Fruit fly (Drosophila melanogaster) whole organism, prepupa: ENCODE data around the gene bnb.

Experiments used
- Blimp-1 ChIP-seq: fragments of 200-800 bp; sonication (Bioruptor generic); optimal IDR thresholded peaks from 3 replicates; lab custom pipeline; 2017; ENCODE audit warnings: missing biosample characterization, missing genetic modification characterization, mild to moderate bottlenecking, moderate library complexity, missing genetic modification reagents
- CG10669 ChIP-seq: fragments of 200-800 bp; sonication (Bioruptor generic); optimal IDR thresholded peaks from 3 replicates; lab custom pipeline; 2018; ENCODE audit warnings: missing biosample characterization, mild to moderate bottlenecking, missing genetic modification characterization, moderate library complexity
- CG11294 ChIP-seq: fragments of 200-800 bp; sonication (Bioruptor generic); IDR thresholded peaks from 2 replicates; pipeline ENCODE4 v1.3.6; 2022; ENCODE audit warnings: missing biosample characterization, missing genetic modification characterization
- CG11762 ChIP-seq: fragments of 200-800 bp; sonication (Bioruptor generic); optimal IDR thresholded peaks from 3 replicates; lab custom pipeline; 2016; ENCODE audit warnings: missing biosample characterization, missing genetic modification characterization; ENCODE audit not compliant: insufficient read depth
- CG11902 ChIP-seq: fragments of 200-800 bp; sonication (Bioruptor generic); optimal IDR thresholded peaks from 3 replicates; lab custom pipeline; 2016; ENCODE audit warnings: missing biosample characterization, missing genetic modification characterization
- CG1621 ChIP-seq: fragments of 200-800 bp; sonication (Bioruptor generic); optimal IDR thresholded peaks from 3 replicates; lab custom pipeline; 2018; ENCODE audit warnings: missing biosample characterization, mild to moderate bottlenecking, missing genetic modification characterization
- CG3032 ChIP-seq: fragments of 200-800 bp; optimal IDR thresholded peaks from 2 replicates; lab custom pipeline; 2019; ENCODE audit warnings: missing biosample characterization, mild to moderate bottlenecking, missing genetic modification characterization, moderate library complexity
- CG31627 ChIP-seq: fragments of 200-800 bp; sonication (Bioruptor generic); optimal IDR thresholded peaks from 3 replicates; lab custom pipeline; 2016; ENCODE audit warnings: missing biosample characterization, missing genetic modification characterization
- CG32006 ChIP-seq: fragments of 200-800 bp; sonication (Bioruptor generic); optimal IDR thresholded peaks from 3 replicates; lab custom pipeline; 2017; ENCODE audit warnings: missing biosample characterization, mild to moderate bottlenecking, missing genetic modification characterization
- CG34406 ChIP-seq: fragments of 200-800 bp; sonication (Bioruptor generic); optimal IDR thresholded peaks from 3 replicates; lab custom pipeline; 2016; ENCODE audit warnings: missing biosample characterization, missing genetic modification characterization
- CG3919 ChIP-seq: fragments of 200-800 bp; sonication (Bioruptor generic); optimal IDR thresholded peaks from 3 replicates; lab custom pipeline; 2016; ENCODE audit warnings: missing biosample characterization, missing genetic modification characterization
- CG4318 ChIP-seq: fragments of 200-800 bp; sonication (Bioruptor generic); optimal IDR thresholded peaks from 3 replicates; lab custom pipeline; 2017; ENCODE audit warnings: missing biosample characterization, mild to moderate bottlenecking, missing genetic modification characterization
- CG6276 ChIP-seq: fragments of 200-800 bp; sonication (Bioruptor generic); optimal IDR thresholded peaks from 2 replicates; lab custom pipeline; 2017; ENCODE audit warnings: missing biosample characterization, mild to moderate bottlenecking, missing genetic modification characterization
- CG6792 ChIP-seq: fragments of 200-800 bp; sonication (Bioruptor generic); optimal IDR thresholded peaks from 3 replicates; lab custom pipeline; 2016; ENCODE audit warnings: missing biosample characterization, missing genetic modification characterization
- CG6808 ChIP-seq: fragments of 200-800 bp; sonication (Bioruptor generic); optimal IDR thresholded peaks from 3 replicates; lab custom pipeline; 2017; ENCODE audit warnings: missing biosample characterization, missing genetic modification characterization, mild to moderate bottlenecking, moderate library complexity, missing genetic modification reagents
- CG6854 ChIP-seq: fragments of 200-800 bp; sonication (Bioruptor generic); optimal IDR thresholded peaks from 2 replicates; lab custom pipeline; 2017; ENCODE audit warnings: missing biosample characterization, mild to moderate bottlenecking, missing genetic modification characterization
- CG7368 ChIP-seq: fragments of 200-800 bp; sonication (Bioruptor generic); optimal IDR thresholded peaks from 3 replicates; lab custom pipeline; 2016; ENCODE audit warnings: missing biosample characterization, missing genetic modification characterization
- CG8119 ChIP-seq: fragments of 200-800 bp; sonication (Bioruptor generic); IDR thresholded peaks from 3 replicates; pipeline ENCODE4 v1.3.6; 2022; ENCODE audit warnings: missing biosample characterization, missing genetic modification characterization
- CG8632 ChIP-seq: fragments of 200-800 bp; sonication (Bioruptor generic); optimal IDR thresholded peaks from 3 replicates; lab custom pipeline; 2016; ENCODE audit warnings: missing biosample characterization, missing genetic modification characterization
- CG9139 ChIP-seq: fragments of 200-800 bp; sonication (Bioruptor generic); optimal IDR thresholded peaks from 3 replicates; lab custom pipeline; 2017; ENCODE audit warnings: missing biosample characterization, mild to moderate bottlenecking, missing genetic modification characterization
- Eip75B ChIP-seq: fragments of 200-800 bp; sonication (Bioruptor generic); optimal IDR thresholded peaks from 3 replicates; lab custom pipeline; 2016; ENCODE audit warnings: missing biosample characterization, missing genetic modification characterization
- Eip78C ChIP-seq: fragments of 200-800 bp; sonication (Bioruptor generic); peaks from one replicate; lab custom pipeline; 2016; ENCODE audit warnings: missing biosample characterization, missing genetic modification characterization
- Eip93F ChIP-seq: fragments of 200-800 bp; sonication (Bioruptor generic); optimal IDR thresholded peaks from 2 replicates; lab custom pipeline; 2016; ENCODE audit warnings: missing biosample characterization, mild to moderate bottlenecking, missing genetic modification characterization
- Ets96B ChIP-seq: fragments of 200-800 bp; optimal IDR thresholded peaks from 2 replicates; lab custom pipeline; 2019; ENCODE audit warnings: missing biosample characterization, mild to moderate bottlenecking, missing genetic modification characterization, moderate library complexity
- Gug ChIP-seq: fragments of 200-800 bp; sonication (Bioruptor generic); IDR thresholded peaks from 2 replicates; pipeline ENCODE4 v1.3.6; 2022; ENCODE audit warnings: missing biosample characterization, missing genetic modification characterization
- Hr39 ChIP-seq: fragments of 200-800 bp; sonication (Bioruptor generic); optimal IDR thresholded peaks from 2 replicates; lab custom pipeline; 2016; ENCODE audit warnings: missing biosample characterization, missing genetic modification characterization
- Hr4 ChIP-seq: fragments of 200-800 bp; sonication (Bioruptor generic); optimal IDR thresholded peaks from 3 replicates; lab custom pipeline; 2016; ENCODE audit warnings: missing biosample characterization, missing genetic modification characterization
- Met ChIP-seq: fragments of 200-800 bp; sonication (Bioruptor generic); optimal IDR thresholded peaks from 3 replicates; lab custom pipeline; 2016; ENCODE audit warnings: missing biosample characterization, missing genetic modification characterization
- OdsH ChIP-seq: fragments of 200-800 bp; sonication (Bioruptor generic); optimal IDR thresholded peaks from 3 replicates; lab custom pipeline; 2016; ENCODE audit warnings: missing biosample characterization, missing genetic modification characterization
- Smox ChIP-seq: fragments of 200-800 bp; sonication (Bioruptor generic); optimal IDR thresholded peaks from 3 replicates; lab custom pipeline; 2016; ENCODE audit warnings: missing biosample characterization, missing genetic modification characterization
- Sox102F ChIP-seq: fragments of 200-800 bp; sonication (Bioruptor generic); optimal IDR thresholded peaks from 2 replicates; lab custom pipeline; 2016; ENCODE audit warnings: missing biosample characterization, mild to moderate bottlenecking, missing genetic modification characterization
- Sox14 ChIP-seq: fragments of 200-800 bp; sonication (Bioruptor generic); optimal IDR thresholded peaks from 3 replicates; lab custom pipeline; 2016; ENCODE audit warnings: missing biosample characterization, missing genetic modification characterization
- acj6 ChIP-seq: fragments of 200-800 bp; sonication (Bioruptor generic); optimal IDR thresholded peaks from 3 replicates; lab custom pipeline; 2016; ENCODE audit warnings: missing biosample characterization, missing genetic modification characterization
- cyc ChIP-seq: fragments of 200-800 bp; sonication (Bioruptor generic); optimal IDR thresholded peaks from 3 replicates; lab custom pipeline; 2016; ENCODE audit warnings: missing biosample characterization, missing genetic modification characterization
- dsx ChIP-seq: fragments of 200-800 bp; optimal IDR thresholded peaks from 3 replicates; lab custom pipeline; 2019; ENCODE audit warnings: missing biosample characterization, mild to moderate bottlenecking, missing genetic modification characterization, moderate library complexity; ENCODE audit not compliant: poor library complexity, severe bottlenecking
- eg ChIP-seq: fragments of 200-800 bp; sonication (Bioruptor generic); IDR thresholded peaks from 3 replicates; pipeline ENCODE4 v1.3.6; 2022; ENCODE audit warnings: missing biosample characterization, missing genetic modification characterization
- fd59A ChIP-seq: fragments of 200-800 bp; sonication (Bioruptor generic); optimal IDR thresholded peaks from 2 replicates; lab custom pipeline; 2017; ENCODE audit warnings: missing biosample characterization, mild to moderate bottlenecking, missing genetic modification characterization, missing genetic modification reagents
- fkh ChIP-seq: fragments of 200-800 bp; sonication (Bioruptor generic); optimal IDR thresholded peaks from 3 replicates; lab custom pipeline; 2017; ENCODE audit warnings: missing biosample characterization, mild to moderate bottlenecking, missing genetic modification characterization, moderate library complexity
- net ChIP-seq: fragments of 200-800 bp; sonication (Bioruptor generic); optimal IDR thresholded peaks from 3 replicates; lab custom pipeline; 2016; ENCODE audit warnings: missing biosample characterization, missing genetic modification characterization
- pdm3 ChIP-seq: fragments of 200-800 bp; sonication (Bioruptor generic); optimal IDR thresholded peaks from 3 replicates; lab custom pipeline; 2016; ENCODE audit warnings: missing biosample characterization, missing genetic modification characterization
- salr ChIP-seq, 2 experiments: fragments of 200-800 bp; sonication (Bioruptor generic); optimal IDR thresholded peaks; 3 replicates each; lab custom pipeline; 2016 to 2018; ENCODE audit warnings: missing biosample characterization in 2 of 2, missing genetic modification characterization in 2 of 2, mild to moderate bottlenecking in 1 of 2
- spab ChIP-seq: fragments of 200-800 bp; sonication (Bioruptor generic); optimal IDR thresholded peaks from 2 replicates; lab custom pipeline; 2017; ENCODE audit warnings: missing biosample characterization, mild to moderate bottlenecking, missing genetic modification characterization, missing genetic modification reagents
- ss ChIP-seq, 2 experiments: fragments of 200-800 bp; sonication (Bioruptor generic); optimal IDR thresholded peaks; 2 replicates in 1 of 2; 3 replicates in 1 of 2; lab custom pipeline; 2017 to 2018; ENCODE audit warnings: mild to moderate bottlenecking in 2 of 2, missing biosample characterization in 2 of 2, missing genetic modification characterization in 2 of 2, moderate library complexity in 1 of 2
- svp ChIP-seq: fragments of 200-800 bp; sonication (Bioruptor generic); peaks from one replicate; lab custom pipeline; 2016; ENCODE audit warnings: missing biosample characterization, missing genetic modification characterization
- topi ChIP-seq: fragments of 200-800 bp; sonication (Bioruptor generic); optimal IDR thresholded peaks from 3 replicates; lab custom pipeline; 2016; ENCODE audit warnings: missing biosample characterization, missing genetic modification characterization
- vri ChIP-seq: fragments of 200-800 bp; sonication (Bioruptor generic); optimal IDR thresholded peaks from 3 replicates; lab custom pipeline; 2016; ENCODE audit warnings: missing biosample characterization, mild to moderate bottlenecking, missing genetic modification characterization

The bnb gene

DNA sequence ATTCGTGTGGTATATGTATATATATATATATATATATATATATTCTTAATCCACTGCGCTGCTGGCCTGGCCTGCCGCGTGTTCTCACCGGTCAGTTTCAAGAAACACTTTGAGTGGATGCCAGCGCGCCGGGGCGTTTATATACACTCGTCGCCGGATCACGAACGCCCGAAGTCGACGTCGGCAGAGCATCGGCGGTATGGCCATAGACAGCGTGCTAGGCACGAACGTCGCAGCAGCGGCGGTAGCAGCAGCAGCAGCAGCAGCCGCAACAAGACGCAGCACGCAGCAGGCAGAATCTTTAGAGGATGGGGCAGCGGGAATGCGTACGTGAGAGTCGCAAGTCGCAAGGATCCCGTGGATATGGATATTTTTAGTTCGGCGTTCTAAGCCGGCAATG lies at the start of gene bnb:
Gene bnb (minus strand): TSS at position 121 of the 400 bp plus-strand sequence.
- no peak for TF ChIP-seq Eip93F (GFP tag; lab: Kevin White, UChicago)
- no peak for TF ChIP-seq salr (GFP tag; optimal IDR thresholded peaks at IDR 0.05; lab: Kevin White, UChicago)
- TF ChIP-seq CG8119, result no peak
- no peak for TF ChIP-seq Sox14 (GFP tag; lab: Kevin White, UChicago)
- TF ChIP-seq CG34406 (GFP tag; lab: Kevin White, UChicago), result no peak
- TF ChIP-seq CG11294 (GFP tag; lab: Robert Waterston, UW), result no peak
- no peak for TF ChIP-seq CG11902 (GFP tag; lab: Kevin White, UChicago)
- TF ChIP-seq CG3032, result no peak
- TF ChIP-seq Blimp-1 (GFP tag; lab: Kevin White, UChicago), result no peak
- no peak for TF ChIP-seq Eip75B (GFP tag; lab: Kevin White, UChicago)
- no peak for TF ChIP-seq vri (GFP tag; lab: Kevin White, UChicago)
- TF ChIP-seq Hr39 (GFP tag; lab: Kevin White, UChicago), result no peak
- no peak for TF ChIP-seq CG6276 (GFP tag; lab: Kevin White, UChicago)
- no peak for TF ChIP-seq Gug (GFP tag; lab: Robert Waterston, UW)
- peak; percentile 3 for TF ChIP-seq CG9139 (GFP tag; lab: Kevin White, UChicago)
- peak in 1 of 2 experiments; percentile 14 for TF ChIP-seq ss (GFP tag; optimal IDR thresholded peaks at IDR 0.05; lab: Kevin White, UChicago)
- TF ChIP-seq eg (GFP tag; lab: Robert Waterston, UW), result no peak
- TF ChIP-seq CG1621 (tag; lab: Kevin White, UChicago), result no peak
- no peak for TF ChIP-seq Sox102F
- no peak for TF ChIP-seq CG3919
- no peak for TF ChIP-seq fd59A (GFP tag; lab: Kevin White, UChicago)
- peak; percentile 27 for TF ChIP-seq Eip78C (GFP tag; lab: Kevin White, UChicago)

DNA sequence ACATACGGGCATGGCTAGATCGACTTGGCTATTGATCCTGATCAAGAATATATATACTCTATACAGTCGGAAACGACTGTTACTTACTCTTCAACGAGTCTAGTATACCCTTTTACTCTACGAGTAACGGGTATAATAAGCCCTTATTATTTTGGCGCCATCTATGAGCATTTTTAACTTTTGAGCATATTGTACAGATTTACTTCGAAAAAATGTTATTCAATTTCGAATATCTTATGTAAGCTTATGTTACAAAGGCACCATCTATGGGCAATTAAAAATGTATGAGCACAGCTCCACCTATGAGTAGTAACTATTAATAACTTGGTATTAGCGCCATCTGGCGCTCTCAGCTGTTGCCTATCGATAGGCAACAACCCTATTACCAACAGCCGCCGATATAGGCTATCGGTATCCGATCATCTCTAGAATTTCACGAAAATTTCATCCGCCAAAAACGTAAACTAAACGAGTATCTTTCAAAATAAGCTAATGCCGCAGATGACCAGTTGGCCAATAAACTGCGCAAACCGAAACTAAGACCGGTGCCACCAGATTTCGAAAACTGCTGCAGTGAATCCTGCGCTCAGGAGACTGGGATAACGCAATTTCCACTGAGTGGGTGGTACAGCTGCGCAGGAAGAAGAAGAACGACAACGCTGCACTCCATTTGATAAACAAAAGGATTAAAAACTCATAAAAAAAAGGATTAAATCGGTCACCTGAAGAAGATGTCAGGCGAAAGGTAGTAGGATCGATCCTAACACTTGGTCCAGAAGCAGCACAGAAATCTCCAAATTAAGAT lies 45.9 kb upstream of the bnb start, which contains the start of gene htk:
Gene htk (plus strand): TSS at position 435 of the 805 bp plus-strand sequence.
- peak; percentile 78 for TF ChIP-seq CG31627
- peak; percentile 35 for TF ChIP-seq Smox (GFP tag; lab: Kevin White, UChicago)
- no peak for TF ChIP-seq CG11762 (GFP tag; lab: Kevin White, UChicago)
- no peak for TF ChIP-seq net (GFP tag; lab: Kevin White, UChicago)
- TF ChIP-seq CG3032, result peak; percentile 26
- peak; percentile 33 for TF ChIP-seq CG6792 (GFP tag; lab: Kevin White, UChicago)
- peak; percentile 17 for TF ChIP-seq CG1621 (tag; lab: Kevin White, UChicago)
- peak; percentile 79 for TF ChIP-seq cyc (GFP tag; lab: Kevin White, UChicago)
- peak; percentile 40 for TF ChIP-seq acj6 (GFP tag; lab: Kevin White, UChicago)
- TF ChIP-seq CG11902 (GFP tag; lab: Kevin White, UChicago), result no peak
- no peak for TF ChIP-seq Ets96B
- no peak for TF ChIP-seq CG4318 (GFP tag; lab: Kevin White, UChicago)
- peak in 1 of 2 experiments; percentile 49 for TF ChIP-seq salr (GFP tag; optimal IDR thresholded peaks at IDR 0.05; lab: Kevin White, UChicago)
- TF ChIP-seq Hr4 (GFP tag; lab: Kevin White, UChicago), result no peak
- TF ChIP-seq fkh (GFP tag; lab: Kevin White, UChicago), result peak; percentile 42
- TF ChIP-seq pdm3 (GFP tag; lab: Kevin White, UChicago), result peak; percentile 60
- no peak for TF ChIP-seq Gug (GFP tag; lab: Robert Waterston, UW)
- peak; percentile 51 for TF ChIP-seq OdsH (GFP tag; lab: Kevin White, UChicago)
- TF ChIP-seq CG3919, result peak; percentile 63
- TF ChIP-seq ss (GFP tag; optimal IDR thresholded peaks at IDR 0.05; lab: Kevin White, UChicago), result no peak
- no peak for TF ChIP-seq CG32006 (GFP tag; lab: Kevin White, UChicago)
- peak; percentile 91 for TF ChIP-seq Eip78C (GFP tag; lab: Kevin White, UChicago)
- TF ChIP-seq Eip75B (GFP tag; lab: Kevin White, UChicago), result no peak
- no peak for TF ChIP-seq CG6276 (GFP tag; lab: Kevin White, UChicago)
- TF ChIP-seq CG11294 (GFP tag; lab: Robert Waterston, UW), result no peak
- TF ChIP-seq CG7368 (GFP tag; lab: Kevin White, UChicago), result peak; percentile 44
- TF ChIP-seq dsx (GFP tag; lab: Kevin White, UChicago), result no peak
- no peak for TF ChIP-seq CG6808
- TF ChIP-seq eg (GFP tag; lab: Robert Waterston, UW), result no peak
- no peak for TF ChIP-seq CG9139 (GFP tag; lab: Kevin White, UChicago)
- no peak for TF ChIP-seq spab
- peak; percentile 7 for TF ChIP-seq CG6854 (GFP tag; lab: Kevin White, UChicago)
- TF ChIP-seq Eip93F (GFP tag; lab: Kevin White, UChicago), result no peak
- TF ChIP-seq Met (GFP tag; lab: Kevin White, UChicago), result peak; percentile 38
- TF ChIP-seq topi, result peak; percentile 52
- peak; percentile 57 for TF ChIP-seq svp
- TF ChIP-seq CG8632 (GFP tag; lab: Kevin White, UChicago), result no peak
- peak; percentile 3 for TF ChIP-seq CG10669
